Fruit fly (Drosophila melanogaster): ENCODE data around the gene CG13073.
A peak's percentile ranks its signal among the peaks of the same experiment; 100 is the strongest.

CG13073 gene

dm6 chr3L:16203236-16203635 lies 13.9 kb downstream of the CG13073 start (continued):
- TF ChIP-seq Lhr (GFP tag; optimal IDR thresholded peaks at IDR 0.05), result no peak
- no peak for TF ChIP-seq insv (GFP tag; optimal IDR thresholded peaks at IDR 0.05)
- peak; percentile 69 for TF ChIP-seq Asciz (GFP tag; optimal IDR thresholded peaks at IDR 0.05)
- TF ChIP-seq Med (GFP tag), result peak; percentile 99
- TF ChIP-seq slp2 (GFP tag; optimal IDR thresholded peaks at IDR 0.05), result peak; percentile 69
- peak; percentile 96 for TF ChIP-seq Rfx (GFP tag; IDR thresholded peaks at IDR 0.05)
- peak; percentile 60; the same call in 1 of the 3 replicates for TF ChIP-seq CG11560 (tag; IDR thresholded peaks at IDR 0.05)
- TF ChIP-seq cas (GFP tag; IDR thresholded peaks at IDR 0.05), result peak; percentile 65; the same call in 1 of the 2 replicates
- TF ChIP-seq rib (GFP tag; IDR thresholded peaks at IDR 0.05), result peak; percentile 87
- TF ChIP-seq sug (tag; optimal IDR thresholded peaks at IDR 0.05), result peak; percentile 57
- peak; percentile 77 for TF ChIP-seq Poxn (GFP tag; IDR thresholded peaks at IDR 0.05)
- TF ChIP-seq mam (GFP tag; optimal IDR thresholded peaks at IDR 0.05), result peak; percentile 91
- peak; percentile 56 for TF ChIP-seq CrebB (tag; optimal IDR thresholded peaks at IDR 0.05)
- TF ChIP-seq nom (GFP tag; optimal IDR thresholded peaks at IDR 0.05), result no peak
- TF ChIP-seq pnt (GFP tag; optimal IDR thresholded peaks at IDR 0.05), result peak; percentile 79
- peak; percentile 73 for TF ChIP-seq Oli (tag; optimal IDR thresholded peaks at IDR 0.05)
- TF ChIP-seq Vsx1 (GFP tag; optimal IDR thresholded peaks at IDR 0.05), result peak; percentile 29
- TF ChIP-seq CG18011 (GFP tag; optimal IDR thresholded peaks at IDR 0.05), result no peak
- TF ChIP-seq chn (GFP tag; optimal IDR thresholded peaks at IDR 0.05), result peak; percentile 57
- peak; percentile 72 for TF ChIP-seq CG9609 (GFP tag; optimal IDR thresholded peaks at IDR 0.05)
- no peak for TF ChIP-seq Sry-β (GFP tag; optimal IDR thresholded peaks at IDR 0.05)
- no peak for TF ChIP-seq CG2202 (tag; optimal IDR thresholded peaks at IDR 0.05)
- peak; percentile 39 for TF ChIP-seq gcm2 (GFP tag; optimal IDR thresholded peaks at IDR 0.05)
- no peak for TF ChIP-seq CG6791 (GFP tag; IDR thresholded peaks at IDR 0.05; ENCODE audit: partially characterized antibody)
- peak; percentile 83 for TF ChIP-seq ttk (GFP tag; IDR thresholded peaks at IDR 0.05)
- peak; percentile 58 for TF ChIP-seq schlank (tag; optimal IDR thresholded peaks at IDR 0.05)
- TF ChIP-seq z (GFP tag; IDR thresholded peaks at IDR 0.05), result no peak
- peak; percentile 86 for TF ChIP-seq lilli (GFP tag; optimal IDR thresholded peaks at IDR 0.05)
- peak; percentile 88 for TF ChIP-seq CG13624 (GFP tag; optimal IDR thresholded peaks at IDR 0.05)
- TF ChIP-seq trem (tag; optimal IDR thresholded peaks at IDR 0.05), result peak; percentile 5
- no peak for TF ChIP-seq Neu2 (GFP tag; optimal IDR thresholded peaks at IDR 0.05; ENCODE audit: borderline replicate concordance)
- TF ChIP-seq E2f1 (GFP tag; IDR thresholded peaks at IDR 0.05), result peak; percentile 75
- no peak for TF ChIP-seq CG7271 (tag; optimal IDR thresholded peaks at IDR 0.05)
- peak; percentile 71 for TF ChIP-seq Bteb2 (GFP tag; optimal IDR thresholded peaks at IDR 0.05)
- peak; percentile 46 for TF ChIP-seq salm (tag; optimal IDR thresholded peaks at IDR 0.05)
- TF ChIP-seq CG12942 (GFP tag; optimal IDR thresholded peaks at IDR 0.05), result peak; percentile 27
- peak; percentile 65 to 78 for TF ChIP-seq Hr51 (GFP tag; optimal IDR thresholded peaks at IDR 0.05)
- peak; percentile 66 for TF ChIP-seq CG12155 (GFP tag; optimal IDR thresholded peaks at IDR 0.05)
- no peak for TF ChIP-seq CG4617 (GFP tag; optimal IDR thresholded peaks at IDR 0.05; ENCODE audit: borderline replicate concordance)
- no peak for TF ChIP-seq unc-4 (GFP tag; IDR thresholded peaks at IDR 0.05; ENCODE audit: partially characterized antibody)
- peak; percentile 73 for TF ChIP-seq shn (GFP tag; optimal IDR thresholded peaks at IDR 0.05)
- TF ChIP-seq Bdp1 (GFP tag; optimal IDR thresholded peaks at IDR 0.05), result peak; percentile 30
- TF ChIP-seq Atf6 (GFP tag; IDR thresholded peaks at IDR 0.05), result peak; percentile 87
- peak; percentile 26 for TF ChIP-seq Mad (GFP tag; optimal IDR thresholded peaks at IDR 0.05)
- TF ChIP-seq tap (tag; optimal IDR thresholded peaks at IDR 0.05), result peak; percentile 80
- TF ChIP-seq caup (GFP tag; optimal IDR thresholded peaks at IDR 0.05; ENCODE audit: severe bottlenecking), result peak; percentile 88
- no peak for TF ChIP-seq Ssrp (tag; optimal IDR thresholded peaks at IDR 0.05)
- TF ChIP-seq exex (tag; optimal IDR thresholded peaks at IDR 0.05), result peak; percentile 64
- TF ChIP-seq disco-r (GFP tag; optimal IDR thresholded peaks at IDR 0.05), result peak; percentile 59
- TF ChIP-seq peb (GFP tag; IDR thresholded peaks at IDR 0.05), result peak; percentile 67; the same call in 1 of the 2 replicates
- no peak for TF ChIP-seq CG10462 (GFP tag; optimal IDR thresholded peaks at IDR 0.05)

Measured in whole organism, embryonic.